Worm (Caenorhabditis elegans): ENCODE data around the gene rsp-1.

The rsp-1 gene

DNA sequence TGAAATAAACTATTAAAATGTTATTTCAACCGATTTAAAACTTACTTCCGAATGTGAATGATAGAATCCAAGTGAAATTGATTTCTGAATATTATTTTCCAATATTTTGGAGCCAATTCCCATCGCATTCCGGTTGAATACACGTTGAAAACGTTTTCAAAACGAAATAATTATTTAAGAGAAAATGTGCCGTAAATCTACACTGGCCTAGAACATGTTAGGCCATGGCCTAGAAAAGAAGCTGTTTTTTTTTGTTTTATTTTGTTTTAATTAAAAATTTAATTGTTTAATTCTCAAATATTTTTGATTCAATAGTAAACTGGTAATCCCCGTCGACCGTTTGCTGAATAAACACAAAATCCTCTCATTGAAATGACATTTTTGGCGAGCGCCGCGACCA is 10.7 kb downstream of the rsp-1 start:
- no peak for TF ChIP-seq hlh-1 (tag; optimal IDR thresholded peaks at IDR 0.05)
- TF ChIP-seq ham-2 (GFP tag; optimal IDR thresholded peaks at IDR 0.05), result no peak
- peak; percentile 29 for TF ChIP-seq ces-1 (GFP tag; optimal IDR thresholded peaks at IDR 0.05)

DNA sequence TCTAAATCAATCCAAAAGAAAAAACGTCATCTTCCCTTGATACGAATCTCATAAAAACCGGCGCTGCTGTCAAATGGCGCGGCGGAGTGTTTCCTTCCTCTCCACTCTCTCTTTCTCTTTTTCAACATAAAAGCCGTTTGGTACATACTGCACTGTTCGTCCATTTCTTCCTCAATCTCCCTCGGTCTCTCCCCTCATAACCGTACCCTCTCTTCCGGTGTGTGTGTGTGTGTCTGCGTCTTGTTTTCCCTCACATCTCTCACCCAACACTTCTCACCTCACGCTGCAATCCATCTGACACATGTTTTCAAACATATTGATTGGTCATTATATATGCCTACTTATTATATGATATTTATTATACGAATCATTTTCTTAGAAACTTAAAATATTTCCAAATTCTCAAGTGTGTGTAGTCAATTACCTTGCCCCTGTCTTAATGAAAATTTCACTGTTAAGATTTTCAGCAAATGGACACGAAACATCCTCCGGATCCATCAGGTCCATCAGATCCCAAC is 11.3 kb downstream of the rsp-1 start, which contains the start of the genes aars-1 and rga-1:
aars-1 (minus strand) TSS at position 71 of the 518 bp plus-strand sequence.
rga-1 (plus strand) TSS at position 468 of the 518 bp plus-strand sequence.
- TF ChIP-seq pha-4 (tag; optimal IDR thresholded peaks at IDR 0.05), result peak; percentile 38
- peak; percentile 20 for TF ChIP-seq unc-62 (GFP tag; optimal IDR thresholded peaks at IDR 0.05)
- TF ChIP-seq ham-2 (GFP tag; optimal IDR thresholded peaks at IDR 0.05), result peak; percentile 41
- TF ChIP-seq nhr-2 (tag; optimal IDR thresholded peaks at IDR 0.05), result no peak
- peak; percentile 52 for TF ChIP-seq lsy-2 (tag; optimal IDR thresholded peaks at IDR 0.05)
- TF ChIP-seq lin-13 (tag; optimal IDR thresholded peaks at IDR 0.05), result no peak
- no peak for TF ChIP-seq ceh-43 (GFP tag; optimal IDR thresholded peaks at IDR 0.05)
- peak; percentile 11 for TF ChIP-seq ces-1 (GFP tag; optimal IDR thresholded peaks at IDR 0.05)
- no peak for TF ChIP-seq mep-1 (tag; optimal IDR thresholded peaks at IDR 0.05)
- TF ChIP-seq nhr-12 (tag; optimal IDR thresholded peaks at IDR 0.05), result no peak
- peak; percentile 43 for TF ChIP-seq blmp-1 (tag; optimal IDR thresholded peaks at IDR 0.05)
- no peak for TF ChIP-seq sptf-1 (tag; optimal IDR thresholded peaks at IDR 0.05)

DNA sequence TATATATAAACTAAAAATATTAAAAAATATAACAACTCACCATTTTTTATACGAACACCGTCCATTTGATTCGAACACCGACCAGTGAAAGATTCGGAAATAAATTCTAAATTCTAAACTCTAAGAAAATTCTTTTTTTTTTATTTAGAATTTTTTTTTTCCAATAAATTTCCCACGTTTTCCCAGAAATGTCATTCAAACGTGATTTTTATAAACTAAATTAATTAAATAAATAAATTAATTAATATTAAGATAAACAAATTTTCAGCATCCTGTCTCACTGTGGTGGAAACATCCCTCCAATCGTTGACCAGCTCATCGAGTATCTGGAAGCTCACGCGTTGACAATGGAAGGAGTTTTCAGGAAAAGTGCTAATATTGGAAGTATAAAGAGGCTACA is 14.4 kb downstream of the rsp-1 start, which contains the start of gene klp-17:
klp-17 (minus strand) TSS at position 101 of the 400 bp plus-strand sequence.
- no peak for TF ChIP-seq drap-1 (GFP tag; optimal IDR thresholded peaks at IDR 0.05)
- TF ChIP-seq ces-1 (GFP tag; optimal IDR thresholded peaks at IDR 0.05), result no peak

DNA sequence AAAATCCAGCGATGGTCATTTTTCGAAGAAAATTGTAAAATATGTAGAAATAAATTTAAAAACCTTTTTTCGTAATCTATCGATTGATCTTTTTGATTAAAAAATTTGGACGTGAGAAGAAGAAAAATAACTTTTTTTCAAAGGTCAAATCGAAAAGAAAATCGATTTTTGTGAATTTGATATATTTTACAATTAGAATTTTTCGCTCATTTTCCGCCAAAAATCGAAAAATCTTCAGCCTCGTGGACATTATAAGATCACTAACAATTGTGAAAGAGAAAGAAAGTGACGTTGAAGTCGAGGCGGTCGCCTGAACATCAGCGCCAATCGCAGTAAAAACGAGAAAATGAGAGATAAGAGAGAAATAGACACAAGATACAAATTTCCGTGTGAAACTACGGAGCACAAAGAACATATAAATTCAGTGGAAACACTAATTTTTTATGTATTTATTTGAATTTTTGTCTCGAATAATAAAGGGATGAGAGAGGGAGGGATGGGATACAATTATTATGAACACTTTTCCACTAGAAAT is 16.5 kb downstream of the rsp-1 start, which contains the start of gene cisd-1:
cisd-1 (minus strand) TSS at position 51 of the 535 bp plus-strand sequence.
- no peak for TF ChIP-seq M03D4.4 (tag; optimal IDR thresholded peaks at IDR 0.05)
- no peak for TF ChIP-seq ztf-11 (tag; optimal IDR thresholded peaks at IDR 0.05)
- no peak for TF ChIP-seq lin-13 (tag; optimal IDR thresholded peaks at IDR 0.05)
- TF ChIP-seq ceh-39 (tag; optimal IDR thresholded peaks at IDR 0.05), result no peak
- no peak for TF ChIP-seq tbx-8 (GFP tag; optimal IDR thresholded peaks at IDR 0.05)
- TF ChIP-seq drap-1 (GFP tag; optimal IDR thresholded peaks at IDR 0.05), result no peak
- TF ChIP-seq lin-32 (GFP tag; optimal IDR thresholded peaks at IDR 0.05), result no peak
- TF ChIP-seq ceh-43 (GFP tag; optimal IDR thresholded peaks at IDR 0.05), result no peak
- no peak for TF ChIP-seq hlh-1 (tag; optimal IDR thresholded peaks at IDR 0.05)
- TF ChIP-seq blmp-1 (tag; optimal IDR thresholded peaks at IDR 0.05), result no peak
- TF ChIP-seq mep-1 (tag; optimal IDR thresholded peaks at IDR 0.05), result no peak
- TF ChIP-seq sem-2 (GFP tag; optimal IDR thresholded peaks at IDR 0.05), result no peak
- no peak for TF ChIP-seq flh-1 (GFP tag; optimal IDR thresholded peaks at IDR 0.05)
- no peak for TF ChIP-seq ces-1 (GFP tag; optimal IDR thresholded peaks at IDR 0.05)
- no peak for TF ChIP-seq cnd-1 (tag; optimal IDR thresholded peaks at IDR 0.05)
- TF ChIP-seq sptf-1 (tag; optimal IDR thresholded peaks at IDR 0.05), result no peak
- TF ChIP-seq lsy-2 (tag; optimal IDR thresholded peaks at IDR 0.05), result no peak
- no peak for TF ChIP-seq mls-2 (tag; optimal IDR thresholded peaks at IDR 0.05)
- TF ChIP-seq elt-3 (tag; optimal IDR thresholded peaks at IDR 0.05), result no peak

DNA sequence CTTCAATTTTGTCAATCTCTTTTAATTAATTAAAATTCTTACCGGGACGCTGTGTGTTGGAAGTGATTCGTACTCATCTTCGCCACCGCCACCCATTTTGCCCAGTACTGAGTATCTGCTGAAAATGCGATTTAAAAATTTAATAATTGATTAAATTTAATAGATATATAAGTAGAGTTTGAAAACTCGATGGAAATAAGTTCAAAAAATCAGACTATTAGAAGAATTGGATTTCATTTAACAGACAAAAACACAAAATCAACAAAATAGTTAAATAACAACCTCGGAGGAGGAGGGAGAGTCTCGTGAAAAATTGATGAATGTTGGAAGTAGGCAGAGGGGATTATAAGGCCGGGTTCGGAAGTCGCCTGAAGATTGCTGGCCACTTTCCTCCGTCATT is 18.8 kb downstream of the rsp-1 start, which contains the start of gene mfn-1:
mfn-1 (minus strand) TSS at position 101 of the 400 bp plus-strand sequence.
- TF ChIP-seq lin-32 (GFP tag; optimal IDR thresholded peaks at IDR 0.05), result no peak
- TF ChIP-seq ceh-39 (tag; optimal IDR thresholded peaks at IDR 0.05), result no peak
- no peak for TF ChIP-seq M03D4.4 (tag; optimal IDR thresholded peaks at IDR 0.05)
- no peak for TF ChIP-seq unc-62 (GFP tag; optimal IDR thresholded peaks at IDR 0.05)

DNA sequence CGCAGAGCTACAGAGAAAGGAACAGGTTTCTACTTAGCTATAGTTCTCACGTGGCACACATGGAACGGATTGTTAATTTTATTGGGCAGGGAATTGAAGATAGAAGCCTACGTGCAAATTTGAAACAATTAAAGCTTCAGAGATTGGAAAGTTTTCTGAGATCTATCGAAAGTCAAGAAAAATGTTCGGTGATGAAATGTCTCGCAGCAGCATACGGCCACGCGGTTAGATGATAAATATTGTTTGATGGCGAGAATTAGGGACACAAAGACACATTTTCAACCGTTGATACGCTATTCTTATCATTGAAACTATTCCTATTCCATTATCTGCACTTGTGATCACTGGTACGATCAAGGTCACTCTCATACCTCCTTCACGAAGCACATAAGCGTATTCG is 19.4 kb downstream of the rsp-1 start:
- TF ChIP-seq elt-3 (tag; optimal IDR thresholded peaks at IDR 0.05), result peak; percentile 7
- TF ChIP-seq ces-1 (GFP tag; optimal IDR thresholded peaks at IDR 0.05), result no peak

DNA sequence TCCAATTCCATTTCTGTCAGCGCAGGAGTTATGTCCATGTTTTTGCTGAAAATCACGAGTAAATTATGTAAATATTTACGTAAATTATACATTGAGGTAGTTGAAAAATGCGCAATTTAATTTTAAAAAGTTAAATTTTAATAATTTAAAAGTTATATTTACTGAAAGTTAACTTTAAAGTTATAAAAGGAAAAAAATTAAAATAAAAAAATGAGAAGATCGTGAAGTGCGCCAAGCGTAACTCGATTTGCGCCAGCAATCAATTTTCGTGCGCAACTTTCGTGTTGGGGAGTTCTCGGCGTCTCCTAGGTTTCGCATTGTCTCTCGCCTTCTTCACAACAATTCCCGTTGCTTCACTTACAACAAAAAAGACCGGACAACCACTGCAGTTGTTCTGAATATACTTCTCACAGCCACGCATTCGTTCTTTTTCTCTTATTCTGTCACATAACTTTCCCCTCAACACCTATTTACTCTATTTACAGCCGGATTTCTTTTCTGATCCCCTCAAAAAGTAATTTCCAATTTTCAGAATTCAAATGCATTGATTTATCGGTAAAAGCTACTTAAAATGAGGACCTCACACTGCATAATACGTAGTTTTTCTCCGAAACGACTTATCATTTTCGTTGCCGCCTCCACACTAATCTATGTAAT is 20.5 kb downstream of the rsp-1 start, which contains the start of the genes metl-1 and W02B12.11:
metl-1 (minus strand) TSS at position 51 of the 657 bp plus-strand sequence.
W02B12.11 (plus strand) TSS at position 337 of the 657 bp plus-strand sequence.
- TF ChIP-seq mab-5 (tag; optimal IDR thresholded peaks at IDR 0.05), result no peak
- no peak for TF ChIP-seq zip-8 (tag; optimal IDR thresholded peaks at IDR 0.05)
- TF ChIP-seq hlh-1 (tag; optimal IDR thresholded peaks at IDR 0.05), result no peak
- no peak for TF ChIP-seq ceh-83 (GFP tag; optimal IDR thresholded peaks at IDR 0.05)
- no peak for TF ChIP-seq elt-3 (tag; optimal IDR thresholded peaks at IDR 0.05)
- peak; percentile 70 for TF ChIP-seq M03D4.4 (tag; optimal IDR thresholded peaks at IDR 0.05)
- peak; percentile 54 for TF ChIP-seq drap-1 (GFP tag; optimal IDR thresholded peaks at IDR 0.05)
- TF ChIP-seq ces-1 (GFP tag; optimal IDR thresholded peaks at IDR 0.05), result peak; percentile 82
- TF ChIP-seq nhr-76 (tag; optimal IDR thresholded peaks at IDR 0.05), result no peak
- TF ChIP-seq ztf-11 (tag; optimal IDR thresholded peaks at IDR 0.05), result no peak
- no peak for TF ChIP-seq ceh-39 (tag; optimal IDR thresholded peaks at IDR 0.05)
- TF ChIP-seq mls-2 (tag; optimal IDR thresholded peaks at IDR 0.05), result peak; percentile 53
- peak; percentile 74 for TF ChIP-seq lsy-2 (tag; optimal IDR thresholded peaks at IDR 0.05)
- no peak for TF ChIP-seq blmp-1 (tag; optimal IDR thresholded peaks at IDR 0.05)
- peak; percentile 5 for TF ChIP-seq nhr-237 (tag; optimal IDR thresholded peaks at IDR 0.05)
- TF ChIP-seq elt-1 (tag; optimal IDR thresholded peaks at IDR 0.05; ENCODE audit: borderline replicate concordance, insufficient read depth), result no peak
- TF ChIP-seq ceh-43 (GFP tag; optimal IDR thresholded peaks at IDR 0.05), result peak; percentile 67
- peak; percentile 51 for TF ChIP-seq cnd-1 (tag; optimal IDR thresholded peaks at IDR 0.05)
- TF ChIP-seq ham-2 (GFP tag; optimal IDR thresholded peaks at IDR 0.05), result no peak
- TF ChIP-seq unc-120 (tag; optimal IDR thresholded peaks at IDR 0.05; ENCODE audit: poor library complexity, severe bottlenecking), result peak; percentile 34
- no peak for TF ChIP-seq snpc-4 (tag; optimal IDR thresholded peaks at IDR 0.05)
- TF ChIP-seq mep-1 (tag; optimal IDR thresholded peaks at IDR 0.05), result peak; percentile 89
- peak; percentile 81 for TF ChIP-seq sptf-1 (tag; optimal IDR thresholded peaks at IDR 0.05)
- TF ChIP-seq lin-13 (tag; optimal IDR thresholded peaks at IDR 0.05), result peak; percentile 80

All from whole organism, mixed stage, embryonic.